Fruit fly (Drosophila melanogaster) whole organism, embryonic: ENCODE results near the gene RtcB.

ENCODE experiments used
- Bgb ChIP-seq: fragments of 200-800 bp; sonication (Bioruptor generic); IDR thresholded peaks from 2 replicates; pipeline ENCODE4 v1.3.6; 2022; ENCODE audit warnings: missing biosample characterization, missing genetic modification characterization; ENCODE audit not compliant: partially characterized antibody
- Bteb2 ChIP-seq: fragments of 200-800 bp; sonication (Bioruptor generic); optimal IDR thresholded peaks from 2 replicates; lab custom pipeline; 2016; ENCODE audit warnings: missing biosample characterization, missing genetic modification characterization
- CG10274 ChIP-seq: fragments of 200-800 bp; sonication (Bioruptor generic); optimal IDR thresholded peaks from 3 replicates; lab custom pipeline; 2017; ENCODE audit warnings: missing biosample characterization, mild to moderate bottlenecking, missing genetic modification characterization
- CG11093 ChIP-seq: fragments of 200-800 bp; sonication (Bioruptor generic); IDR thresholded peaks from 3 replicates; pipeline ENCODE4 v1.3.6; 2022; ENCODE audit warnings: missing biosample characterization, missing genetic modification characterization
- CG11504 ChIP-seq: fragments of 200-800 bp; sonication (Bioruptor generic); optimal IDR thresholded peaks from 3 replicates; lab custom pipeline; 2019; ENCODE audit warnings: missing biosample characterization, mild to moderate bottlenecking, missing genetic modification characterization, moderate library complexity
- CG11560 ChIP-seq: fragments of 200-800 bp; sonication (Bioruptor generic); IDR thresholded peaks from 3 replicates; pipeline ENCODE4 v1.3.6; 2022; ENCODE audit warnings: missing biosample characterization, missing genetic modification characterization
- CG13123 ChIP-seq: fragments of 200-800 bp; sonication (Bioruptor generic); optimal IDR thresholded peaks from 2 replicates; lab custom pipeline; 2016; ENCODE audit warnings: missing biosample characterization, missing genetic modification characterization
- CG13296 ChIP-seq: fragments of 200-800 bp; sonication (Bioruptor generic); optimal IDR thresholded peaks from 3 replicates; lab custom pipeline; 2018; ENCODE audit warnings: missing biosample characterization, mild to moderate bottlenecking, missing genetic modification characterization
- CG15011 ChIP-seq: fragments of 200-800 bp; sonication (Bioruptor generic); optimal IDR thresholded peaks from 3 replicates; lab custom pipeline; 2018; ENCODE audit warnings: missing biosample characterization, mild to moderate bottlenecking, missing genetic modification characterization
- CG16813 ChIP-seq: fragments of 200-800 bp; sonication (Bioruptor generic); IDR thresholded peaks from 3 replicates; pipeline ENCODE4 v1.3.6; 2022; ENCODE audit warnings: missing biosample characterization, missing genetic modification characterization; ENCODE audit not compliant: partially characterized antibody
- CG2202 ChIP-seq: fragments of 200-800 bp; sonication (Bioruptor generic); optimal IDR thresholded peaks from 2 replicates; lab custom pipeline; 2018; ENCODE audit warnings: missing biosample characterization, mild to moderate bottlenecking, missing genetic modification characterization
- CG31388 ChIP-seq: fragments of 200-800 bp; sonication (Bioruptor generic); optimal IDR thresholded peaks from 2 replicates; lab custom pipeline; 2016; ENCODE audit warnings: missing biosample characterization, missing genetic modification characterization
- CG4820 ChIP-seq: fragments of 200-800 bp; sonication (Bioruptor generic); optimal IDR thresholded peaks from 3 replicates; lab custom pipeline; 2016; ENCODE audit warnings: missing biosample characterization, missing genetic modification characterization
- CG6683 ChIP-seq: fragments of 200-800 bp; sonication (Bioruptor generic); optimal IDR thresholded peaks from 2 replicates; lab custom pipeline; 2017; ENCODE audit warnings: missing biosample characterization, mild to moderate bottlenecking, missing genetic modification characterization, missing genetic modification reagents
- CG7745 ChIP-seq: fragments of 200-800 bp; sonication (Bioruptor generic); optimal IDR thresholded peaks from 2 replicates; lab custom pipeline; 2018; ENCODE audit warnings: missing biosample characterization, mild to moderate bottlenecking, missing genetic modification characterization, moderate library complexity
- CG8388 ChIP-seq: fragments of 200-800 bp; sonication (Bioruptor generic); optimal IDR thresholded peaks from 2 replicates; lab custom pipeline; 2019; ENCODE audit warnings: missing biosample characterization, mild to moderate bottlenecking, missing genetic modification characterization, moderate library complexity
- CG9797 ChIP-seq: fragments of 200-800 bp; sonication (Bioruptor generic); optimal IDR thresholded peaks from 3 replicates; lab custom pipeline; 2018; ENCODE audit warnings: missing biosample characterization, mild to moderate bottlenecking, missing genetic modification characterization
- CG9876 ChIP-seq: fragments of 200-800 bp; sonication (Bioruptor generic); optimal IDR thresholded peaks from 2 replicates; lab custom pipeline; 2016; ENCODE audit warnings: missing biosample characterization, missing genetic modification characterization
- Dfd ChIP-seq, 2 experiments: fragments of >200 bp; optimal IDR thresholded peaks; 2 replicates each; lab custom pipeline; 2017; ENCODE audit warnings: missing biosample characterization in 2 of 2, missing genetic modification characterization in 2 of 2
- Dp ChIP-seq: fragments of 200-800 bp; sonication (Bioruptor generic); optimal IDR thresholded peaks from 2 replicates; lab custom pipeline; 2018; ENCODE audit warnings: missing biosample characterization, mild to moderate bottlenecking, missing genetic modification characterization, moderate library complexity
- HLH3B ChIP-seq: fragments of 200-800 bp; sonication (Bioruptor generic); IDR thresholded peaks from 2 replicates; pipeline ENCODE4 v1.3.6; 2022; ENCODE audit warnings: missing biosample characterization, missing genetic modification characterization
- Hr51 ChIP-seq, 2 experiments: fragments of 200-800 bp; sonication (Bioruptor generic); optimal IDR thresholded peaks; 2 replicates in 1 of 2; 3 replicates in 1 of 2; lab custom pipeline; 2016 to 2018; ENCODE audit warnings: missing biosample characterization in 2 of 2, missing genetic modification characterization in 2 of 2, mild to moderate bottlenecking in 1 of 2, moderate library complexity in 1 of 2
- Kr ChIP-seq: fragments of 200-800 bp; sonication (Bioruptor generic); optimal IDR thresholded peaks from 2 replicates; lab custom pipeline; 2017; ENCODE audit warnings: missing biosample characterization, mild to moderate bottlenecking, missing genetic modification characterization
- Mad ChIP-seq: fragments of 200-800 bp; sonication (Bioruptor generic); optimal IDR thresholded peaks from 2 replicates; lab custom pipeline; 2016; ENCODE audit warnings: missing biosample characterization, missing genetic modification characterization
- Mes4 ChIP-seq: fragments of 200-800 bp; sonication (Bioruptor generic); optimal IDR thresholded peaks from 2 replicates; lab custom pipeline; 2016; ENCODE audit warnings: missing biosample characterization, missing genetic modification characterization
- Neu2 ChIP-seq: fragments of 200-800 bp; sonication (Bioruptor generic); optimal IDR thresholded peaks from 3 replicates; lab custom pipeline; 2016; ENCODE audit warnings: missing biosample characterization, missing genetic modification characterization, borderline replicate concordance
- az2 ChIP-seq: fragments of 200-800 bp; sonication (Bioruptor generic); optimal IDR thresholded peaks from 3 replicates; lab custom pipeline; 2016; ENCODE audit warnings: missing biosample characterization, missing genetic modification characterization
- cato ChIP-seq: fragments of 200-800 bp; sonication (Bioruptor generic); optimal IDR thresholded peaks from 2 replicates; lab custom pipeline; 2016; ENCODE audit warnings: missing biosample characterization, missing genetic modification characterization, borderline replicate concordance
- cg ChIP-seq: fragments of 200-800 bp; sonication (Bioruptor generic); optimal IDR thresholded peaks from 3 replicates; lab custom pipeline; 2019; ENCODE audit warnings: missing biosample characterization, mild to moderate bottlenecking, missing genetic modification characterization, moderate library complexity
- chif ChIP-seq, 2 experiments: fragments of 200-800 bp; sonication (Bioruptor generic); optimal IDR thresholded peaks; 3 replicates each; lab custom pipeline; 2016; ENCODE audit warnings: missing biosample characterization in 2 of 2, missing genetic modification characterization in 2 of 2
- chm ChIP-seq: fragments of 200-800 bp; sonication (Bioruptor generic); IDR thresholded peaks from 2 replicates; pipeline ENCODE4 v1.3.6; 2022; ENCODE audit warnings: missing biosample characterization, missing genetic modification characterization
- dati ChIP-seq: fragments of 200-800 bp; sonication (Bioruptor generic); IDR thresholded peaks from 2 replicates; pipeline ENCODE4 v1.3.6; 2022; ENCODE audit warnings: missing biosample characterization, missing genetic modification characterization
- gt ChIP-seq: fragments of 200-800 bp; sonication (Bioruptor generic); IDR thresholded peaks from 2 replicates; pipeline ENCODE4 v1.3.6; 2022; ENCODE audit warnings: missing biosample characterization, missing genetic modification characterization
- hbn ChIP-seq: fragments of 200-800 bp; sonication (Bioruptor generic); IDR thresholded peaks from 2 replicates; pipeline ENCODE4 v1.3.6; 2022; ENCODE audit warnings: missing biosample characterization, missing genetic modification characterization; ENCODE audit not compliant: partially characterized antibody
- ind ChIP-seq: fragments of 200-800 bp; sonication (Bioruptor generic); optimal IDR thresholded peaks from 3 replicates; lab custom pipeline; 2016; ENCODE audit warnings: missing biosample characterization, missing genetic modification characterization
- insv ChIP-seq, 2 experiments: fragments of 200-800 bp; sonication (Bioruptor generic); optimal IDR thresholded peaks; 3 replicates each; lab custom pipeline; 2016 to 2018; ENCODE audit warnings: missing biosample characterization in 2 of 2, missing genetic modification characterization in 2 of 2
- kay ChIP-seq: fragments of 200-800 bp; sonication (Bioruptor generic); optimal IDR thresholded peaks from 2 replicates; lab custom pipeline; 2016; ENCODE audit warnings: missing biosample characterization, missing genetic modification characterization
- knrl ChIP-seq: fragments of 200-800 bp; sonication (Bioruptor generic); IDR thresholded peaks from 3 replicates; pipeline ENCODE4 v1.3.6; 2022; ENCODE audit warnings: missing biosample characterization, missing genetic modification characterization; ENCODE audit not compliant: partially characterized antibody
- nom ChIP-seq: fragments of 200-800 bp; sonication (Bioruptor generic); optimal IDR thresholded peaks from 2 replicates; lab custom pipeline; 2017; ENCODE audit warnings: missing biosample characterization, missing genetic modification characterization, mild to moderate bottlenecking, moderate library complexity, missing genetic modification reagents
- peb ChIP-seq: fragments of 200-800 bp; sonication (Bioruptor generic); IDR thresholded peaks from 2 replicates; pipeline ENCODE4 v1.3.6; 2022; ENCODE audit warnings: missing biosample characterization, missing genetic modification characterization
- sna ChIP-seq: fragments of 200-800 bp; sonication (Bioruptor generic); IDR thresholded peaks from 2 replicates; pipeline ENCODE4 v1.3.6; 2022; ENCODE audit warnings: missing biosample characterization, missing genetic modification characterization; ENCODE audit not compliant: partially characterized antibody
- so ChIP-seq: fragments of 200-800 bp; sonication (Bioruptor generic); IDR thresholded peaks from 3 replicates; pipeline ENCODE4 v1.3.6; 2022; ENCODE audit warnings: missing biosample characterization, missing genetic modification characterization
- twi ChIP-seq: fragments of 200-800 bp; optimal IDR thresholded peaks from 2 replicates; lab custom pipeline; 2019; ENCODE audit warnings: missing biosample characterization, mild to moderate bottlenecking, missing genetic modification characterization, moderate library complexity
- unc-4 ChIP-seq: fragments of 200-800 bp; sonication (Bioruptor generic); IDR thresholded peaks from 2 replicates; pipeline ENCODE4 v1.3.6; 2022; ENCODE audit warnings: missing biosample characterization, missing genetic modification characterization; ENCODE audit not compliant: partially characterized antibody
- unpg ChIP-seq: fragments of 200-800 bp; sonication (Bioruptor generic); optimal IDR thresholded peaks from 3 replicates; lab custom pipeline; 2018; ENCODE audit warnings: missing biosample characterization, mild to moderate bottlenecking, missing genetic modification characterization, moderate library complexity
- wdn ChIP-seq: fragments of 200-800 bp; sonication (Bioruptor generic); IDR thresholded peaks from 2 replicates; pipeline ENCODE4 v1.3.6; 2022; ENCODE audit warnings: missing biosample characterization, missing genetic modification characterization
- wek ChIP-seq: fragments of 200-800 bp; sonication (Bioruptor generic); optimal IDR thresholded peaks from 3 replicates; lab custom pipeline; 2018; ENCODE audit warnings: missing biosample characterization, mild to moderate bottlenecking, missing genetic modification characterization, moderate library complexity
- zen2 ChIP-seq: fragments of 200-800 bp; sonication (Bioruptor generic); IDR thresholded peaks from 3 replicates; pipeline ENCODE4 v1.3.6; 2022; ENCODE audit warnings: missing biosample characterization, missing genetic modification characterization; ENCODE audit not compliant: partially characterized antibody

The RtcB gene

DNA sequence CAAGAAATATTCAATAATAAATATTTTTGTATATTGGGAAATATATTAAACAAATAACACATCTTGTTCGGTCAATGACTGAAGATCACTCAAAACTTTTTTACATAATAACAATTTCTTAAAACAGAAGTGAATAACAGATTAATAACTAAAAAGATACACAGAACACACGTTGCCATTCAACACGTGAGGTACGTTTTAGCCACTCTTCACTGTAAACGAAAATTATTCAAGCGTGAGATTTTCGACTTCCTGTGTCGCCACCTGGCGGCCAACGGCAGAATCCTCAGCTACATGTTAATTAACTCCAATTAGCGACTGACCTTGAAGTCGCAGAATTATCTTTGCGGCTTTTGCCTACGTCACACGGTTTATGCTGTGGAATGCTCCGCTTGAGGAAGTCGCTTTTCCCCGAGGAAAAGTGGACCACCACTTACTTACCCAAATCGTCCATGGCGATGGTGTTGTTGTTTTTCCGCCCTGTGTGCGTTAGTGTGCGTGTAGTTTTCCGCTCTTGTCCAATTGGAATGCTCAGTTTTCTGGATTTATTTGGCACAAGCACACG lies 4.6 kb upstream of the RtcB start (continued):
- TF ChIP-seq insv (GFP tag; optimal IDR thresholded peaks at IDR 0.05; lab: Kevin White, UChicago): peak; percentile 87 to 93
- peak; percentile 36; the same call in 1 of the 2 replicates for TF ChIP-seq peb (GFP tag; lab: Robert Waterston, UW)
- TF ChIP-seq chif (GFP tag; optimal IDR thresholded peaks at IDR 0.05; lab: Kevin White, UChicago): peak in 1 of 2 experiments; percentile 58
- TF ChIP-seq kay (GFP tag; lab: Kevin White, UChicago): no peak
- peak; percentile 18 for TF ChIP-seq CG10274
- no peak for TF ChIP-seq CG2202 (tag; lab: Kevin White, UChicago)
- TF ChIP-seq CG13296 (GFP tag; lab: Kevin White, UChicago): peak; percentile 58
- peak; percentile 34 for TF ChIP-seq CG31388 (GFP tag; lab: Kevin White, UChicago)
- TF ChIP-seq Mes4: peak; percentile 10
- TF ChIP-seq so: 0 out of 3 replicates have a peak, but pooled peaks have one; percentile 32
- 0 out of 3 replicates have a peak, but pooled peaks have one; percentile 27 for TF ChIP-seq CG11093 (GFP tag; lab: Robert Waterston, UW)
- no peak for TF ChIP-seq zen2 (GFP tag; lab: Robert Waterston, UW)

dm6 chr2L:19426330-19426781 lies 4.1 kb upstream of the RtcB start, which contains the start of gene Pax:
Gene Pax (minus strand): TSS chr2L:19426596.
- TF ChIP-seq dati (GFP tag; lab: Robert Waterston, UW) (no peak), az2 (GFP tag; lab: Kevin White, UChicago) (no peak), CG6683 (no peak), wek (no peak), CG15011 (GFP tag; lab: Kevin White, UChicago) (no peak), chm (GFP tag; lab: Robert Waterston, UW) (peak; percentile 34; the same call in 1 of the 2 replicates), CG9876 (GFP tag; lab: Kevin White, UChicago) (no peak), sna (GFP tag; lab: Robert Waterston, UW) (peak; percentile 92), wdn (GFP tag; lab: Robert Waterston, UW) (no peak), unpg (no peak), CG11560 (no peak), cato (GFP tag; lab: Kevin White, UChicago) (no peak), unc-4 (GFP tag; lab: Robert Waterston, UW) (peak; percentile 96), CG13123 (GFP tag; lab: Kevin White, UChicago) (no peak), Hr51 (GFP tag; optimal IDR thresholded peaks at IDR 0.05; lab: Kevin White, UChicago) (no peak), Dp (GFP tag; lab: Kevin White, UChicago) (peak; percentile 67), twi (no peak), Mad (GFP tag; lab: Kevin White, UChicago) (no peak), knrl (GFP tag; lab: Robert Waterston, UW) (peak; percentile 90), nom (GFP tag; lab: Kevin White, UChicago) (peak; percentile 91), CG8388 (GFP tag; lab: Kevin White, UChicago) (no peak), CG11093 (GFP tag; lab: Robert Waterston, UW) (no peak), hbn (peak; percentile 98), Neu2 (GFP tag; lab: Kevin White, UChicago) (no peak), cg (GFP tag; lab: Kevin White, UChicago) (peak; percentile 93), CG7745 (tag; lab: Kevin White, UChicago) (no peak), Bteb2 (GFP tag; lab: Kevin White, UChicago) (no peak), Bgb (GFP tag; lab: Robert Waterston, UW) (peak; percentile 96), CG4820 (GFP tag; lab: Kevin White, UChicago) (no peak), gt (GFP tag; lab: Robert Waterston, UW) (no peak), ind (GFP tag; lab: Kevin White, UChicago) (no peak), CG9797 (GFP tag; lab: Kevin White, UChicago) (peak; percentile 41), Kr (GFP tag; lab: Kevin White, UChicago) (no peak), CG11504 (tag; lab: Kevin White, UChicago) (no peak), Dfd (GFP tag; optimal IDR thresholded peaks at IDR 0.05; lab: Kevin White, UChicago) (no peak), CG16813 (GFP tag; lab: Robert Waterston, UW) (peak; percentile 90), HLH3B (GFP tag; lab: Robert Waterston, UW) (no peak)
